Fruit fly (Drosophila melanogaster): ENCODE results near the gene CG13051.

Gene CG13051

DNA sequence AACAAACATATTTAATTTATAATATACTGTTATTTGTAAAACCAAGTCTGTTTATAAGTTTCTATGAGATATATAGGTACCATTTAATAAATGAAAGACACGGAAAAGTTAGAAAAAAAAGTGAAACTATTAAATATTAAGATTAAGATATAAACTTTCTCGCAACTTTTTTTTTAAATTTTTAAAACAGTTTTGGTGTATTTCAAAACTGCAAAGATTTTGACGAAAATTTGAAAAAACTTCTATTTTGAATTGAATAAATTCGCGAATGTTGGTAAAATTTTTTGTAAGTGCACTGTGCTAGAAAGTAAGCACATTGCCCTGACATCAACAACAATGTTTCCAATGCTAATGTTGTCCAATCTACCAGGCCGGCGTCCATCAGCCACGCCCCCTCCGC lies 43.6 kb downstream of the CG13051 start (continued):
- TF ChIP-seq cyc (GFP tag; optimal IDR thresholded peaks at IDR 0.05) (no peak), CG4318 (GFP tag; optimal IDR thresholded peaks at IDR 0.05) (peak; percentile 32), acj6 (GFP tag; optimal IDR thresholded peaks at IDR 0.05) (no peak), ss (GFP tag; optimal IDR thresholded peaks at IDR 0.05) (no peak), CG34406 (GFP tag; optimal IDR thresholded peaks at IDR 0.05) (no peak), pdm3 (GFP tag; optimal IDR thresholded peaks at IDR 0.05) (no peak)

DNA sequence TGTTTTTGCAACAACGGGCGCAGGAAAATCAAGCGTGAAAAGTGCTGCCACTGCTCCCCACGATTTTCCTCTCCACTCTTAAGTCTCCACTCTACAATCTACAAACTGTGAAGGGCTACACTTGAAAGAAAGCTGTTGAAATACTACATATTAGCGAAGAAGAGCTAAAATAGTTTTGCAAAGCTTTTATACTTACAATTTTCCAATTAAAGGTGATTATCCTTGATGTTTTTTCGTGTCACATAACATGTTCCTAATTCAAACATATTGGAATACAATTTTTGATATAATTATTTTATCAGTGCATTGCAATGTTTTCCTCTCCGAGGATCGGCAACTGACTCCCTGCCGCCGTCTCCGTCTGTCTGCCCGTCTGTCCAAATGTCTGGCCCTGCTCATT lies 47.0 kb downstream of the CG13051 start:
- TF ChIP-seq OdsH (GFP tag; optimal IDR thresholded peaks at IDR 0.05) (peak; percentile 66), CG4318 (GFP tag; optimal IDR thresholded peaks at IDR 0.05) (peak; percentile 43), Eip78C (GFP tag) (peak; percentile 92), CG8632 (GFP tag; optimal IDR thresholded peaks at IDR 0.05) (no peak), acj6 (GFP tag; optimal IDR thresholded peaks at IDR 0.05) (peak; percentile 55), CG6163 (GFP tag; IDR thresholded peaks at IDR 0.05) (peak; percentile 83), fd85E (GFP tag; optimal IDR thresholded peaks at IDR 0.05) (peak; percentile 12), CG6276 (GFP tag; optimal IDR thresholded peaks at IDR 0.05) (peak; percentile 20), topi (GFP tag; optimal IDR thresholded peaks at IDR 0.05) (peak; percentile 28), CG6792 (GFP tag; optimal IDR thresholded peaks at IDR 0.05) (peak; percentile 30), dsx (GFP tag; optimal IDR thresholded peaks at IDR 0.05; ENCODE audit: poor library complexity, severe bottlenecking) (peak; percentile 31), achi (GFP tag; optimal IDR thresholded peaks at IDR 0.05) (peak; percentile 75), dac (GFP tag; optimal IDR thresholded peaks at IDR 0.05) (peak; percentile 40), Hr39 (GFP tag; optimal IDR thresholded peaks at IDR 0.05) (peak; percentile 11), esn (GFP tag; optimal IDR thresholded peaks at IDR 0.05) (peak; percentile 10), CG9139 (GFP tag; optimal IDR thresholded peaks at IDR 0.05) (no peak), fd59A (GFP tag; optimal IDR thresholded peaks at IDR 0.05) (peak; percentile 34), Smox (GFP tag; optimal IDR thresholded peaks at IDR 0.05) (no peak), CG6854 (GFP tag; optimal IDR thresholded peaks at IDR 0.05) (no peak), Blimp-1 (GFP tag; optimal IDR thresholded peaks at IDR 0.05) (no peak), salr (GFP tag; optimal IDR thresholded peaks at IDR 0.05) (peak in 1 of 2 experiments; percentile 69), Gug (GFP tag; IDR thresholded peaks at IDR 0.05) (peak; percentile 65), CG1621 (tag; optimal IDR thresholded peaks at IDR 0.05) (peak; percentile 16), CG31627 (GFP tag; optimal IDR thresholded peaks at IDR 0.05) (no peak), lz (GFP tag; optimal IDR thresholded peaks at IDR 0.05) (peak; percentile 11), Lpt (GFP tag; optimal IDR thresholded peaks at IDR 0.05) (peak; percentile 78), CG34406 (GFP tag; optimal IDR thresholded peaks at IDR 0.05) (peak; percentile 5), Sox102F (GFP tag; optimal IDR thresholded peaks at IDR 0.05) (no peak), CG32006 (GFP tag; optimal IDR thresholded peaks at IDR 0.05) (peak; percentile 56), ss (GFP tag; optimal IDR thresholded peaks at IDR 0.05) (no peak), CG3032 (tag; optimal IDR thresholded peaks at IDR 0.05) (peak; percentile 9), CG6808 (GFP tag; optimal IDR thresholded peaks at IDR 0.05) (peak; percentile 37), CG8319 (GFP tag; optimal IDR thresholded peaks at IDR 0.05) (peak; percentile 23), vri (GFP tag; optimal IDR thresholded peaks at IDR 0.05) (no peak), svp (GFP tag) (no peak), Ets96B (tag; optimal IDR thresholded peaks at IDR 0.05) (peak; percentile 40), CG16779 (tag; optimal IDR thresholded peaks at IDR 0.05) (no peak), CG11294 (GFP tag; IDR thresholded peaks at IDR 0.05) (0 out of 2 replicates have a peak, but pooled peaks have one; percentile 38), CG15336 (GFP tag; IDR thresholded peaks at IDR 0.05) (peak; percentile 84), Ets21C (GFP tag; optimal IDR thresholded peaks at IDR 0.05) (no peak), Eip75B (GFP tag; optimal IDR thresholded peaks at IDR 0.05) (peak; percentile 74), CG3919 (GFP tag; optimal IDR thresholded peaks at IDR 0.05) (peak; percentile 72), cyc (GFP tag; optimal IDR thresholded peaks at IDR 0.05) (peak; percentile 21), eg (GFP tag; IDR thresholded peaks at IDR 0.05) (peak; percentile 83), spab (GFP tag; optimal IDR thresholded peaks at IDR 0.05) (no peak), pdm3 (GFP tag; optimal IDR thresholded peaks at IDR 0.05) (peak; percentile 48), CG10631 (GFP tag; optimal IDR thresholded peaks at IDR 0.05) (peak; percentile 72), net (GFP tag; optimal IDR thresholded peaks at IDR 0.05) (peak; percentile 41), CG11902 (GFP tag; optimal IDR thresholded peaks at IDR 0.05) (no peak)

All from whole organism, prepupa.